Fruit fly (Drosophila melanogaster) whole organism, embryonic: ENCODE results near the gene CG7943.
A peak's percentile ranks its signal among the peaks of the same experiment; 100 is the strongest.

ENCODE experiments used
- Adf1 ChIP-seq: fragments of 200-800 bp; sonication (Bioruptor generic); IDR thresholded peaks from 2 replicates; pipeline ENCODE4 v1.3.6; 2022; ENCODE audit warnings: missing biosample characterization, missing genetic modification characterization
- Atf-2 ChIP-seq: fragments of 200-800 bp; sonication (Bioruptor generic); optimal IDR thresholded peaks from 2 replicates; lab custom pipeline; 2016; ENCODE audit warnings: missing biosample characterization, missing genetic modification characterization
- CG10209 ChIP-seq: fragments of 200-800 bp; sonication (Bioruptor generic); optimal IDR thresholded peaks from 3 replicates; lab custom pipeline; 2017; ENCODE audit warnings: missing biosample characterization, mild to moderate bottlenecking, missing genetic modification characterization, missing genetic modification reagents
- CG10654 ChIP-seq: fragments of 200-800 bp; sonication (Bioruptor generic); optimal IDR thresholded peaks from 2 replicates; lab custom pipeline; 2016; ENCODE audit warnings: missing biosample characterization, missing genetic modification characterization
- CG11560 ChIP-seq: fragments of 200-800 bp; sonication (Bioruptor generic); IDR thresholded peaks from 3 replicates; pipeline ENCODE4 v1.3.6; 2022; ENCODE audit warnings: missing biosample characterization, missing genetic modification characterization
- CG15073 ChIP-seq: fragments of 200-800 bp; sonication (Bioruptor generic); optimal IDR thresholded peaks from 2 replicates; lab custom pipeline; 2016; ENCODE audit warnings: missing biosample characterization, missing genetic modification characterization
- CG1832 ChIP-seq: fragments of 200-800 bp; sonication (Bioruptor generic); optimal IDR thresholded peaks from 2 replicates; lab custom pipeline; 2017; ENCODE audit warnings: missing biosample characterization, mild to moderate bottlenecking, missing genetic modification characterization, inconsistent platforms
- CG2712 ChIP-seq: fragments of 200-800 bp; optimal IDR thresholded peaks from 3 replicates; lab custom pipeline; 2019; ENCODE audit warnings: missing biosample characterization, mild to moderate bottlenecking, missing genetic modification characterization, moderate library complexity
- CG30403 ChIP-seq: fragments of 200-800 bp; sonication (Bioruptor generic); optimal IDR thresholded peaks from 3 replicates; lab custom pipeline; 2016; ENCODE audit warnings: missing biosample characterization, missing genetic modification characterization
- CG6175 ChIP-seq: fragments of 200-800 bp; sonication (Bioruptor generic); IDR thresholded peaks from 3 replicates; pipeline ENCODE4 v1.3.6; 2022; ENCODE audit warnings: missing biosample characterization, missing genetic modification characterization
- CG6765 ChIP-seq: fragments of 200-800 bp; sonication (Bioruptor generic); optimal IDR thresholded peaks from 3 replicates; lab custom pipeline; 2017; ENCODE audit warnings: missing biosample characterization, mild to moderate bottlenecking, missing genetic modification characterization
- CG7372 ChIP-seq: fragments of 200-800 bp; sonication (Bioruptor generic); IDR thresholded peaks from 2 replicates; pipeline ENCODE4 v1.3.6; 2022; ENCODE audit warnings: missing biosample characterization, missing genetic modification characterization
- CG7839 ChIP-seq: fragments of 200-800 bp; sonication (Bioruptor generic); optimal IDR thresholded peaks from 3 replicates; lab custom pipeline; 2018; ENCODE audit warnings: missing biosample characterization, mild to moderate bottlenecking, missing genetic modification characterization, moderate library complexity
- CG8290 ChIP-seq, 3 experiments: fragments of 200-800 bp; sonication (Bioruptor generic); optimal IDR thresholded peaks; 2 replicates each; lab custom pipeline; 2016 to 2019; ENCODE audit warnings: missing biosample characterization in 3 of 3, missing genetic modification characterization in 3 of 3, mild to moderate bottlenecking in 2 of 3, moderate library complexity in 1 of 3
- CG9215 ChIP-seq: fragments of 200-800 bp; sonication (Bioruptor generic); IDR thresholded peaks from 2 replicates; pipeline ENCODE4 v1.3.6; 2022; ENCODE audit warnings: missing biosample characterization, missing genetic modification characterization
- Dll ChIP-seq: fragments of 200-800 bp; sonication (Bioruptor generic); IDR thresholded peaks from 4 replicates; pipeline ENCODE4 v1.3.6; 2022; ENCODE audit warnings: missing biosample characterization, missing genetic modification characterization; ENCODE audit not compliant: partially characterized antibody
- Elba2 ChIP-seq: fragments of 200-800 bp; sonication (Bioruptor generic); optimal IDR thresholded peaks from 3 replicates; lab custom pipeline; 2016; ENCODE audit warnings: missing biosample characterization, missing genetic modification characterization
- Fer1 ChIP-seq: fragments of 200-800 bp; sonication (Bioruptor generic); optimal IDR thresholded peaks from 2 replicates; lab custom pipeline; 2017; ENCODE audit warnings: missing biosample characterization, mild to moderate bottlenecking, missing genetic modification characterization
- Gsc ChIP-seq: fragments of 200-800 bp; sonication (Bioruptor generic); IDR thresholded peaks from 2 replicates; pipeline ENCODE4 v1.3.6; 2022; ENCODE audit warnings: missing biosample characterization, missing genetic modification characterization
- HHEX ChIP-seq: fragments of 200-800 bp; sonication (Bioruptor generic); optimal IDR thresholded peaks from 3 replicates; lab custom pipeline; 2017; ENCODE audit warnings: missing biosample characterization, mild to moderate bottlenecking, missing genetic modification characterization, missing genetic modification reagents
- HLH54F ChIP-seq: fragments of 200-800 bp; sonication (Bioruptor generic); optimal IDR thresholded peaks from 3 replicates; lab custom pipeline; 2016; ENCODE audit warnings: missing biosample characterization, missing genetic modification characterization
- Hr3 ChIP-seq: fragments of 200-800 bp; sonication (Bioruptor generic); optimal IDR thresholded peaks from 3 replicates; lab custom pipeline; 2016; ENCODE audit warnings: missing biosample characterization, missing genetic modification characterization
- Med ChIP-seq: fragments of 200-800 bp; sonication (Bioruptor generic); peaks from one replicate; lab custom pipeline; 2016; ENCODE audit warnings: missing biosample characterization, missing genetic modification characterization, mild to moderate bottlenecking, inconsistent platforms, moderate library complexity
- NC2β ChIP-seq: fragments of 200-800 bp; sonication (Bioruptor generic); optimal IDR thresholded peaks from 2 replicates; lab custom pipeline; 2016; ENCODE audit warnings: missing biosample characterization, missing genetic modification characterization
- Spps ChIP-seq: fragments of 200-800 bp; sonication (Bioruptor generic); optimal IDR thresholded peaks from 2 replicates; lab custom pipeline; 2018; ENCODE audit warnings: missing biosample characterization, mild to moderate bottlenecking, missing genetic modification characterization
- Sry-δ ChIP-seq: fragments of 200-800 bp; sonication (Bioruptor generic); optimal IDR thresholded peaks from 2 replicates; lab custom pipeline; 2016; ENCODE audit warnings: missing biosample characterization, missing genetic modification characterization
- Vsx1 ChIP-seq: fragments of 200-800 bp; sonication (Bioruptor generic); optimal IDR thresholded peaks from 2 replicates; lab custom pipeline; 2017; ENCODE audit warnings: missing biosample characterization, mild to moderate bottlenecking, missing genetic modification characterization, missing genetic modification reagents
- abd-A ChIP-seq: fragments of 200-800 bp; sonication (Bioruptor generic); optimal IDR thresholded peaks from 3 replicates; lab custom pipeline; 2019; ENCODE audit warnings: missing biosample characterization, mild to moderate bottlenecking, missing genetic modification characterization, moderate library complexity
- bab2 ChIP-seq: fragments of 200-800 bp; sonication (Bioruptor generic); optimal IDR thresholded peaks from 2 replicates; lab custom pipeline; 2016; ENCODE audit warnings: missing biosample characterization, missing genetic modification characterization
- exex ChIP-seq: fragments of 200-800 bp; sonication (Bioruptor generic); optimal IDR thresholded peaks from 4 replicates; lab custom pipeline; 2018; ENCODE audit warnings: missing biosample characterization, mild to moderate bottlenecking, missing genetic modification characterization, moderate library complexity
- grau ChIP-seq: fragments of 200-800 bp; optimal IDR thresholded peaks from 3 replicates; lab custom pipeline; 2019; ENCODE audit warnings: missing biosample characterization, mild to moderate bottlenecking, missing genetic modification characterization, moderate library complexity
- gro ChIP-seq: fragments of 200-800 bp; sonication (Bioruptor generic); optimal IDR thresholded peaks from 2 replicates; lab custom pipeline; 2016; ENCODE audit warnings: missing biosample characterization, missing genetic modification characterization
- gsb-n ChIP-seq: fragments of 200-800 bp; sonication (Bioruptor generic); optimal IDR thresholded peaks from 3 replicates; lab custom pipeline; 2018; ENCODE audit warnings: missing biosample characterization, mild to moderate bottlenecking, missing genetic modification characterization
- jumu ChIP-seq: fragments of 200-800 bp; sonication (Bioruptor generic); optimal IDR thresholded peaks from 3 replicates; lab custom pipeline; 2016; ENCODE audit warnings: missing biosample characterization, missing genetic modification characterization
- lab ChIP-seq: fragments of 200-800 bp; sonication (Bioruptor generic); optimal IDR thresholded peaks from 3 replicates; lab custom pipeline; 2017; ENCODE audit warnings: missing biosample characterization, missing genetic modification characterization, mild to moderate bottlenecking, moderate library complexity, missing genetic modification reagents
- nerfin-2 ChIP-seq: fragments of 200-800 bp; sonication (Bioruptor generic); IDR thresholded peaks from 2 replicates; pipeline ENCODE4 v1.3.6; 2022; ENCODE audit warnings: missing biosample characterization, missing genetic modification characterization; ENCODE audit not compliant: partially characterized antibody
- nmo ChIP-seq: fragments of 200-800 bp; sonication (Bioruptor generic); optimal IDR thresholded peaks from 2 replicates; lab custom pipeline; 2018; ENCODE audit warnings: missing biosample characterization, mild to moderate bottlenecking, missing genetic modification characterization, moderate library complexity
- otp ChIP-seq: fragments of 200-800 bp; sonication (Bioruptor generic); IDR thresholded peaks from 3 replicates; pipeline ENCODE4, ENCODE4 v1.3.6; 2022; ENCODE audit warnings: missing biosample characterization, missing genetic modification characterization
- pan ChIP-seq, 4 experiments: fragments of >200 bp in 3 of 4; fragments of 200-800 bp in 1 of 4; sonication (Bioruptor generic) in 1 of 4; optimal IDR thresholded peaks in 3 of 4; IDR thresholded peaks in 1 of 4; 2 replicates each; pipeline versions ENCODE4 v1.3.6 to Lab custom; 2017 to 2022; ENCODE audit warnings: missing biosample characterization in 2 of 4, missing genetic modification characterization in 2 of 4, mixed read lengths in 1 of 4
- ro ChIP-seq: fragments of 200-800 bp; sonication (Bioruptor generic); IDR thresholded peaks from 2 replicates; pipeline ENCODE4 v1.3.6; 2022; ENCODE audit warnings: missing biosample characterization, missing genetic modification characterization
- sc ChIP-seq, 3 experiments: fragments of >200 bp in 2 of 3; fragments of 200-800 bp in 1 of 3; sonication (Bioruptor generic) in 1 of 3; optimal IDR thresholded peaks; 2 replicates in 2 of 3; 3 replicates in 1 of 3; lab custom pipeline; 2017; ENCODE audit warnings: mild to moderate bottlenecking in 1 of 3, missing biosample characterization in 1 of 3, missing genetic modification characterization in 1 of 3, missing genetic modification reagents in 1 of 3
- scrt ChIP-seq: fragments of 200-800 bp; sonication (Bioruptor generic); optimal IDR thresholded peaks from 2 replicates; lab custom pipeline; 2018; ENCODE audit warnings: missing biosample characterization, mild to moderate bottlenecking, missing genetic modification characterization, moderate library complexity
- seq ChIP-seq: fragments of 200-800 bp; sonication (Bioruptor generic); IDR thresholded peaks from 2 replicates; pipeline ENCODE4 v1.3.6; 2022; ENCODE audit warnings: missing biosample characterization, missing genetic modification characterization
- sqz ChIP-seq: fragments of 200-800 bp; sonication (Bioruptor generic); optimal IDR thresholded peaks from 3 replicates; lab custom pipeline; 2018; ENCODE audit warnings: missing biosample characterization, mild to moderate bottlenecking, missing genetic modification characterization
- stwl ChIP-seq: fragments of 200-800 bp; sonication (Bioruptor generic); optimal IDR thresholded peaks from 3 replicates; lab custom pipeline; 2018; ENCODE audit warnings: missing biosample characterization, mild to moderate bottlenecking, missing genetic modification characterization, moderate library complexity
- tap ChIP-seq: fragments of 200-800 bp; optimal IDR thresholded peaks from 3 replicates; lab custom pipeline; 2019; ENCODE audit warnings: missing biosample characterization, mild to moderate bottlenecking, missing genetic modification characterization, moderate library complexity
- tll ChIP-seq, 2 experiments: fragments of 200-800 bp in 1 of 2; fragments of >200 bp in 1 of 2; sonication (Bioruptor generic) in 1 of 2; optimal IDR thresholded peaks; 2 replicates each; lab custom pipeline; 2017 to 2019; ENCODE audit warnings: missing biosample characterization in 2 of 2, missing genetic modification characterization in 2 of 2, mild to moderate bottlenecking in 1 of 2, moderate library complexity in 1 of 2
- zfh1 ChIP-seq: fragments of 200-800 bp; sonication (Bioruptor generic); IDR thresholded peaks from 3 replicates; pipeline ENCODE4 v1.3.6; 2022; ENCODE audit warnings: missing biosample characterization, missing genetic modification characterization

The CG7943 gene

dm6 chr3R:30056592-30057135 is 10.4 kb downstream of the CG7943 start, which contains the start of the genes CG7950 and Rpp14a (continued):
- TF ChIP-seq exex (tag; lab: Kevin White, UChicago) (peak; percentile 52), nerfin-2 (GFP tag; lab: Robert Waterston, UW) (no peak), abd-A (peak; percentile 46), Vsx1 (GFP tag; lab: Kevin White, UChicago) (no peak), scrt (GFP tag; lab: Kevin White, UChicago) (peak; percentile 55), tll (GFP tag; optimal IDR thresholded peaks at IDR 0.05; lab: Kevin White, UChicago) (no peak), pan (optimal IDR thresholded peaks at IDR 0.05; lab: Kevin White, UChicago) (no peak), pan (GFP tag; optimal IDR thresholded peaks at IDR 0.05 in 1 of 2, IDR thresholded peaks at IDR 0.05 in 1 of 2) (peak in 1 of 2 experiments; percentile 79), seq (peak; percentile 81), lab (GFP tag; lab: Kevin White, UChicago) (peak; percentile 84), HHEX (GFP tag; lab: Kevin White, UChicago) (peak; percentile 42), Elba2 (GFP tag; lab: Kevin White, UChicago) (peak; percentile 8), tap (tag; lab: Kevin White, UChicago) (peak; percentile 70), Dll (GFP tag; lab: Robert Waterston, UW) (peak; percentile 48; the same call in 2 of the 4 replicates), zfh1 (peak; percentile 87), sc (optimal IDR thresholded peaks at IDR 0.05; lab: Kevin White, UChicago) (no peak), sc (GFP tag; optimal IDR thresholded peaks at IDR 0.05; lab: Kevin White, UChicago) (peak; percentile 2), CG30403 (peak; percentile 87), Med (peak; percentile 97), CG8290 (GFP tag; optimal IDR thresholded peaks at IDR 0.05; lab: Kevin White, UChicago) (peak; percentile 54), CG8290 (tag; optimal IDR thresholded peaks at IDR 0.05; lab: Kevin White, UChicago) (peak in 1 of 2 experiments; percentile 82), CG9215 (GFP tag; lab: Robert Waterston, UW) (peak; percentile 55), CG2712 (tag; lab: Kevin White, UChicago) (peak; percentile 85), CG6765 (GFP tag; lab: Kevin White, UChicago) (no peak), otp (GFP tag; lab: Robert Waterston, UW) (peak; percentile 77), grau (tag; lab: Kevin White, UChicago) (peak; percentile 77), Atf-2 (GFP tag; lab: Kevin White, UChicago) (peak; percentile 45), Fer1 (GFP tag; lab: Kevin White, UChicago) (peak; percentile 64), CG15073 (GFP tag; lab: Kevin White, UChicago) (no peak), Adf1 (GFP tag; lab: Robert Waterston, UW) (peak; percentile 30), CG7839 (tag; lab: Kevin White, UChicago) (peak; percentile 69), stwl (tag; lab: Kevin White, UChicago) (peak; percentile 26), CG11560 (tag; lab: Robert Waterston, UW) (no peak), Spps (tag; lab: Kevin White, UChicago) (peak; percentile 33), gsb-n (tag; lab: Kevin White, UChicago) (peak; percentile 42), CG7372 (GFP tag; lab: Robert Waterston, UW) (peak; percentile 70; the same call in 1 of the 2 replicates), ro (GFP tag; lab: Robert Waterston, UW) (no peak), CG10209 (peak; percentile 72), HLH54F (GFP tag; lab: Kevin White, UChicago) (peak; percentile 88), nmo (GFP tag; lab: Kevin White, UChicago) (peak; percentile 67), gro (GFP tag; lab: Kevin White, UChicago) (peak; percentile 82), CG6175 (GFP tag; lab: Robert Waterston, UW) (no peak), Gsc (GFP tag; lab: Robert Waterston, UW) (no peak; the same call in 1 of the 2 replicates), bab2 (peak; percentile 82), CG10654 (GFP tag; lab: Kevin White, UChicago) (peak; percentile 67), jumu (GFP tag; lab: Kevin White, UChicago) (peak; percentile 73), sqz (GFP tag; lab: Kevin White, UChicago) (peak; percentile 16), NC2β (GFP tag; lab: Kevin White, UChicago) (peak; percentile 70), Sry-δ (GFP tag; lab: Kevin White, UChicago) (peak; percentile 57), CG1832 (no peak), Hr3 (GFP tag; lab: Kevin White, UChicago) (peak; percentile 84)
